Worm (Caenorhabditis elegans) whole organism, young adult: ENCODE measurements around the gene eri-3.
A peak's percentile ranks its signal among the peaks of the same experiment; 100 is the strongest.

Experiments
- B0019.2 ChIP-seq: fragments of 200-800 bp; sonication (Bioruptor generic); conservative IDR thresholded peaks from 2 replicates; pipeline ENCODE4 v1.3.6; 2022; ENCODE audit warnings: missing genetic modification reagents, missing genetic modification characterization, missing compliant biosample characterization
- C17E4.6 ChIP-seq: fragments of 200-800 bp; sonication (Bioruptor generic); IDR thresholded peaks from 2 replicates; pipeline ENCODE4 v1.3.6; 2022; ENCODE audit warnings: missing genetic modification reagents, missing genetic modification characterization, missing compliant biosample characterization
- F33H1.4 ChIP-seq: fragments of 200-800 bp; sonication (Bioruptor generic); IDR thresholded peaks from 2 replicates; pipeline ENCODE4 v1.3.6; 2022; ENCODE audit warnings: missing genetic modification reagents, missing genetic modification characterization, missing compliant biosample characterization
- F39B2.1 ChIP-seq: fragments of 200-800 bp; sonication (Bioruptor generic); IDR thresholded peaks from 2 replicates; pipeline ENCODE4 v1.3.6; 2022; ENCODE audit warnings: missing genetic modification reagents, missing genetic modification characterization, missing compliant biosample characterization
- F55B11.4 ChIP-seq: sonication (generic microtip); optimal IDR thresholded peaks from 2 replicates; lab custom pipeline; 2016; ENCODE audit warnings: missing compliant biosample characterization, missing genetic modification characterization, borderline replicate concordance; ENCODE audit not compliant: insufficient read depth
- T07F8.4 ChIP-seq: sonication (generic microtip); optimal IDR thresholded peaks from 2 replicates; lab custom pipeline; 2016; ENCODE audit warnings: mild to moderate bottlenecking, missing genetic modification characterization, moderate library complexity, missing compliant biosample characterization
- Y95B8A.8 ChIP-seq: fragments of 200-800 bp; sonication (Bioruptor generic); IDR thresholded peaks from 2 replicates; pipeline ENCODE4 v1.3.6; 2022; ENCODE audit warnings: missing genetic modification reagents, missing genetic modification characterization, missing compliant biosample characterization
- ama-1 ChIP-seq, 3 experiments: fragments of 150-350 bp in 1 of 3; sonication (generic microtip) in 2 of 3; optimal IDR thresholded peaks; 2 replicates each; lab custom pipeline; 2014 to 2018; ENCODE audit warnings: missing biosample characterization in 2 of 3, missing genetic modification characterization in 2 of 3, missing genetic modification reagents in 2 of 3
- bed-2 ChIP-seq: fragments of 200-800 bp; sonication (Bioruptor generic); IDR thresholded peaks from 2 replicates; pipeline ENCODE4 v1.3.6; 2022; ENCODE audit warnings: missing genetic modification reagents, missing genetic modification characterization, missing compliant biosample characterization
- cebp-2 ChIP-seq: fragments of 200-800 bp; sonication (Bioruptor generic); IDR thresholded peaks from 2 replicates; pipeline ENCODE4 v1.3.6; 2022; ENCODE audit warnings: missing genetic modification characterization, missing compliant biosample characterization
- ceh-100 ChIP-seq: fragments of 200-800 bp; sonication (Bioruptor generic); IDR thresholded peaks from 2 replicates; pipeline ENCODE4 v1.3.6; 2022; ENCODE audit warnings: missing genetic modification reagents, missing genetic modification characterization, missing compliant biosample characterization
- dox-1 ChIP-seq: fragments of 200-800 bp; sonication (Bioruptor generic); IDR thresholded peaks from 2 replicates; pipeline ENCODE4 v1.3.6; 2022; ENCODE audit warnings: missing genetic modification reagents, missing genetic modification characterization, missing compliant biosample characterization
- efl-1 ChIP-seq: fragments of 150-350 bp; optimal IDR thresholded peaks from 2 replicates; lab custom pipeline; 2014; ENCODE audit warnings: missing biosample characterization, missing genetic modification reagents, missing genetic modification characterization
- ekl-4 ChIP-seq: fragments of 200-800 bp; sonication (Bioruptor generic); IDR thresholded peaks from 2 replicates; pipeline ENCODE4 v1.3.6; 2022; ENCODE audit warnings: missing genetic modification reagents, missing genetic modification characterization, missing compliant biosample characterization
- hmg-1.2 ChIP-seq: fragments of 200-800 bp; sonication (Bioruptor generic); IDR thresholded peaks from 2 replicates; pipeline ENCODE4 v1.3.6; 2022; ENCODE audit warnings: missing genetic modification reagents, missing genetic modification characterization, missing compliant biosample characterization
- hrde-1 ChIP-seq: sonication (generic microtip); optimal IDR thresholded peaks from 2 replicates; lab custom pipeline; 2016; ENCODE audit warnings: missing genetic modification characterization, mild to moderate bottlenecking, missing compliant biosample characterization, moderate library complexity, missing genotype, missing genetic modification reagents, borderline replicate concordance
- let-607 ChIP-seq, 2 experiments: fragments of 200-800 bp in 1 of 2; sonication (Bioruptor generic) in 1 of 2; sonication (generic microtip) in 1 of 2; optimal IDR thresholded peaks; 2 replicates each; lab custom pipeline; 2016 to 2018; ENCODE audit warnings: mild to moderate bottlenecking in 2 of 2, missing compliant biosample characterization in 2 of 2, missing genetic modification characterization in 2 of 2, moderate library complexity in 2 of 2, missing genotype in 1 of 2
- lin-26 ChIP-seq: fragments of 200-800 bp; sonication (Bioruptor generic); IDR thresholded peaks from 2 replicates; pipeline ENCODE4 v1.3.6; 2022; ENCODE audit warnings: missing genetic modification reagents, missing genetic modification characterization, missing compliant biosample characterization
- lsl-1 ChIP-seq: fragments of 200-800 bp; sonication (Bioruptor generic); optimal IDR thresholded peaks from 2 replicates; lab custom pipeline; 2018; ENCODE audit warnings: mild to moderate bottlenecking, missing genetic modification characterization, moderate library complexity, missing compliant biosample characterization
- lsy-27 ChIP-seq: sonication (generic microtip); optimal IDR thresholded peaks from 2 replicates; lab custom pipeline; 2017; ENCODE audit warnings: missing genetic modification characterization, mild to moderate bottlenecking, missing compliant biosample characterization, antibody characterized with exemption, missing genotype, borderline replicate concordance; ENCODE audit not compliant: insufficient read depth
- madf-10 ChIP-seq: sonication (generic microtip); optimal IDR thresholded peaks from 2 replicates; lab custom pipeline; 2016; ENCODE audit warnings: mild to moderate bottlenecking, missing genetic modification characterization, missing compliant biosample characterization
- madf-3 ChIP-seq: fragments of 200-800 bp; sonication (Bioruptor generic); IDR thresholded peaks from 2 replicates; pipeline ENCODE4 v1.3.6; 2022; ENCODE audit warnings: missing genetic modification reagents, missing genetic modification characterization, missing compliant biosample characterization
- madf-6 ChIP-seq: fragments of 200-800 bp; sonication (Bioruptor generic); IDR thresholded peaks from 2 replicates; pipeline ENCODE4 v1.3.6; 2022; ENCODE audit warnings: missing genetic modification reagents, missing genetic modification characterization, missing compliant biosample characterization
- mes-4 ChIP-seq: sonication (generic microtip); optimal IDR thresholded peaks from 2 replicates; lab custom pipeline; 2016; ENCODE audit warnings: missing genotype, missing genetic modification characterization, missing compliant biosample characterization
- nhr-120 ChIP-seq: fragments of 200-800 bp; sonication (Bioruptor generic); IDR thresholded peaks from 2 replicates; pipeline ENCODE4 v1.3.6; 2022; ENCODE audit warnings: missing genetic modification characterization, missing compliant biosample characterization
- nhr-179 ChIP-seq: sonication (generic microtip); optimal IDR thresholded peaks from 2 replicates; lab custom pipeline; 2016; ENCODE audit warnings: mild to moderate bottlenecking, missing genetic modification characterization, missing compliant biosample characterization
- pha-4 ChIP-seq: fragments of 150-350 bp; sonication (generic microtip); optimal IDR thresholded peaks from 2 replicates; lab custom pipeline; 2014; ENCODE audit warnings: missing biosample characterization, missing genetic modification reagents, missing genetic modification characterization
- rec-8 ChIP-seq, 2 experiments: sonication (generic microtip); optimal IDR thresholded peaks; 2 replicates each; lab custom pipeline; 2016; ENCODE audit warnings: mild to moderate bottlenecking in 2 of 2, missing genetic modification characterization in 2 of 2, missing genetic modification reagents in 2 of 2, missing genotype in 2 of 2, missing biosample characterization in 1 of 2, missing compliant biosample characterization in 1 of 2, moderate library complexity in 1 of 2
- sdz-38 ChIP-seq: sonication (generic microtip); optimal IDR thresholded peaks from 2 replicates; lab custom pipeline; 2016; ENCODE audit warnings: missing genotype, missing genetic modification characterization, missing compliant biosample characterization
- snpc-1.1 ChIP-seq: sonication (generic microtip); optimal IDR thresholded peaks from 2 replicates; lab custom pipeline; 2017; ENCODE audit warnings: missing genetic modification characterization, mild to moderate bottlenecking, missing compliant biosample characterization, antibody characterized with exemption, moderate library complexity, missing genotype, missing genetic modification reagents; ENCODE audit not compliant: insufficient read depth
- snpc-4 ChIP-seq, 5 experiments: fragments of 150-350 bp in 1 of 5; sonication (generic microtip) in 4 of 5; optimal IDR thresholded peaks; 2 replicates each; lab custom pipeline; 2014 to 2018; ENCODE audit warnings: missing genetic modification characterization in 5 of 5, missing biosample characterization in 3 of 5, antibody characterized with exemption in 2 of 5, mild to moderate bottlenecking in 2 of 5, missing compliant biosample characterization in 2 of 5, missing genotype in 2 of 5, moderate library complexity in 2 of 5, missing genetic modification reagents in 1 of 5
- somi-1 ChIP-seq: fragments of 200-800 bp; sonication (Bioruptor generic); optimal IDR thresholded peaks from 2 replicates; lab custom pipeline; 2018; ENCODE audit warnings: mild to moderate bottlenecking, missing genetic modification characterization, missing compliant biosample characterization
- sptf-2 ChIP-seq: fragments of 200-800 bp; sonication (Bioruptor generic); optimal IDR thresholded peaks from 2 replicates; lab custom pipeline; 2018; ENCODE audit warnings: mild to moderate bottlenecking, missing genetic modification characterization, missing compliant biosample characterization
- tbx-9 ChIP-seq: sonication (generic microtip); optimal IDR thresholded peaks from 2 replicates; lab custom pipeline; 2016; ENCODE audit warnings: borderline replicate concordance, missing genetic modification characterization, inconsistent platforms, missing compliant biosample characterization
- zfh-2 ChIP-seq: fragments of 200-800 bp; sonication (Bioruptor generic); conservative IDR thresholded peaks from 2 replicates; pipeline ENCODE4 v1.3.6; 2022; ENCODE audit warnings: missing genetic modification reagents, missing genetic modification characterization, missing compliant biosample characterization

The eri-3 gene

ce11 chrII:1114133-1114532 is 9.2 kb upstream of the eri-3 start, which contains the start of gene lips-12:
TSS of gene lips-12 (minus strand) at chrII:1114233.
- no peak for TF ChIP-seq tbx-9
- TF ChIP-seq F39B2.1 (GFP tag; lab: Robert Waterston, UW), result no peak
- no peak for TF ChIP-seq rec-8 (tag; optimal IDR thresholded peaks at IDR 0.05; lab: Kevin White, UChicago)
- no peak for TF ChIP-seq somi-1 (GFP tag; lab: Kevin White, UChicago)
- no peak for TF ChIP-seq madf-6 (GFP tag; lab: Robert Waterston, UW)
- TF ChIP-seq lsy-27 (tag; lab: Kevin White, UChicago), result no peak
- no peak for TF ChIP-seq efl-1 (GFP tag; lab: Kevin White, UChicago)
- no peak for TF ChIP-seq T07F8.4 (tag; lab: Kevin White, UChicago)

ce11 chrII:1116521-1116920 is 6.8 kb upstream of the eri-3 start:
- TF ChIP-seq bed-2 (GFP tag; lab: Robert Waterston, UW) (no peak), ekl-4 (GFP tag; lab: Robert Waterston, UW) (no peak), C17E4.6 (GFP tag; lab: Robert Waterston, UW) (no peak), madf-10 (tag; lab: Kevin White, UChicago) (no peak), Y95B8A.8 (GFP tag; lab: Robert Waterston, UW) (no peak), ceh-100 (no peak), lin-26 (GFP tag; lab: Robert Waterston, UW) (no peak), snpc-1.1 (peak; percentile 76), nhr-179 (tag; lab: Kevin White, UChicago) (no peak), lsl-1 (GFP tag; lab: Kevin White, UChicago) (no peak), F39B2.1 (GFP tag; lab: Robert Waterston, UW) (0 out of 2 replicates have a peak, but pooled peaks have one; percentile 27), dox-1 (no peak), hrde-1 (tag; lab: Kevin White, UChicago) (no peak), F55B11.4 (no peak), snpc-4 (GFP tag; optimal IDR thresholded peaks at IDR 0.05; lab: Kevin White, UChicago) (peak; percentile 52), snpc-4 (tag; optimal IDR thresholded peaks at IDR 0.05; lab: Kevin White, UChicago) (peak in 3 of 4 experiments; percentile 22 to 90 (median 87)), cebp-2 (GFP tag; lab: Robert Waterston, UW) (no peak), pha-4 (no peak), sdz-38 (tag; lab: Kevin White, UChicago) (no peak), B0019.2 (GFP tag; lab: Robert Waterston, UW) (no peak), F33H1.4 (GFP tag; lab: Robert Waterston, UW) (no peak), let-607 (tag; optimal IDR thresholded peaks at IDR 0.05; lab: Kevin White, UChicago) (no peak), nhr-120 (no peak), madf-3 (GFP tag; lab: Robert Waterston, UW) (no peak), lsy-27 (tag; lab: Kevin White, UChicago) (no peak), ama-1 (optimal IDR thresholded peaks at IDR 0.05; lab: Kevin White, UChicago) (no peak), ama-1 (GFP tag; optimal IDR thresholded peaks at IDR 0.05; lab: Kevin White, UChicago) (no peak), sptf-2 (GFP tag; lab: Kevin White, UChicago) (no peak)

ce11 chrII:1117992-1118729 is 5.2 kb upstream of the eri-3 start, which contains the start of gene lips-13:
TSS of gene lips-13 (minus strand) at chrII:1118042.
- peak; percentile 41 for TF ChIP-seq snpc-4 (GFP tag; optimal IDR thresholded peaks at IDR 0.05; lab: Kevin White, UChicago)
- peak in 3 of 4 experiments; percentile 45 to 86 (median 86) for TF ChIP-seq snpc-4 (tag; optimal IDR thresholded peaks at IDR 0.05; lab: Kevin White, UChicago)
- peak; percentile 46 for TF ChIP-seq hmg-1.2
- no peak for TF ChIP-seq zfh-2 (GFP tag; lab: Robert Waterston, UW)
- TF ChIP-seq snpc-1.1, result peak; percentile 46
- TF ChIP-seq mes-4 (tag; lab: Kevin White, UChicago), result no peak
